Worm (Caenorhabditis elegans): ENCODE results near the gene rabr-1.

ce11 chrX:2473618-2474017 is 22.4 kb upstream of the rabr-1 start, which contains the start of gene R04B3.2:
- TF ChIP-seq unc-39 (tag; optimal IDR thresholded peaks at IDR 0.05): no peak
- TF ChIP-seq mep-1 (tag; optimal IDR thresholded peaks at IDR 0.05): no peak
- TF ChIP-seq nhr-12 (tag; optimal IDR thresholded peaks at IDR 0.05): no peak
- TF ChIP-seq ztf-11 (tag; optimal IDR thresholded peaks at IDR 0.05): no peak
- no peak for TF ChIP-seq ces-1 (GFP tag; optimal IDR thresholded peaks at IDR 0.05)
- TF ChIP-seq tbx-8 (GFP tag; optimal IDR thresholded peaks at IDR 0.05): no peak
- no peak for TF ChIP-seq unc-62 (GFP tag; optimal IDR thresholded peaks at IDR 0.05)
- TF ChIP-seq mls-2 (tag; optimal IDR thresholded peaks at IDR 0.05): no peak
- no peak for TF ChIP-seq sem-2 (GFP tag; optimal IDR thresholded peaks at IDR 0.05)
- no peak for TF ChIP-seq pha-4 (tag; optimal IDR thresholded peaks at IDR 0.05)
- no peak for TF ChIP-seq nhr-28 (tag; optimal IDR thresholded peaks at IDR 0.05)
